Worm (Caenorhabditis elegans) whole organism, L1 larva: ENCODE data around the gene atat-2.

Experiments
- C34B4.2 ChIP-seq: sonication (generic microtip); optimal IDR thresholded peaks from 2 replicates; lab custom pipeline; 2017; ENCODE audit warnings: mild to moderate bottlenecking, missing genetic modification characterization, missing compliant biosample characterization
- aha-1 ChIP-seq: fragments of 150-350 bp; optimal IDR thresholded peaks from 2 replicates; lab custom pipeline; 2014; ENCODE audit warnings: missing biosample characterization, missing genetic modification characterization
- alr-1 ChIP-seq: fragments of 200-800 bp; sonication (Bioruptor generic); optimal IDR thresholded peaks from 2 replicates; lab custom pipeline; 2018; ENCODE audit warnings: borderline replicate concordance, mild to moderate bottlenecking, missing genetic modification characterization, missing compliant biosample characterization
- aly-2 ChIP-seq: fragments of 150-350 bp; optimal IDR thresholded peaks from 2 replicates; lab custom pipeline; 2014; ENCODE audit warnings: missing biosample characterization, missing genetic modification characterization
- ama-1 ChIP-seq: fragments of 150-350 bp; optimal IDR thresholded peaks from 2 replicates; lab custom pipeline; 2014
- blmp-1 ChIP-seq: fragments of 150-350 bp; optimal IDR thresholded peaks from 2 replicates; lab custom pipeline; 2014; ENCODE audit warnings: missing biosample characterization, missing genetic modification characterization
- ceh-8 ChIP-seq: fragments of 200-800 bp; sonication (Bioruptor generic); optimal IDR thresholded peaks from 2 replicates; lab custom pipeline; 2018; ENCODE audit warnings: mild to moderate bottlenecking, missing genetic modification characterization, moderate library complexity, missing compliant biosample characterization
- ceh-88 ChIP-seq: fragments of 200-800 bp; sonication (Bioruptor generic); IDR thresholded peaks from 2 replicates; pipeline ENCODE4 v1.3.6; 2022; ENCODE audit warnings: missing genetic modification characterization, missing compliant biosample characterization
- ces-1 ChIP-seq: fragments of 150-350 bp; optimal IDR thresholded peaks from 2 replicates; lab custom pipeline; 2014; ENCODE audit warnings: missing biosample characterization, missing genetic modification reagents, missing genetic modification characterization
- dpl-1 ChIP-seq, 3 experiments: fragments of 150-350 bp in 2 of 3; sonication (generic microtip) in 1 of 3; optimal IDR thresholded peaks; 2 replicates each; lab custom pipeline; 2014 to 2017; ENCODE audit warnings: missing biosample characterization in 3 of 3, missing genetic modification characterization in 3 of 3, missing genetic modification reagents in 3 of 3
- dsc-1 ChIP-seq: sonication (generic microtip); optimal IDR thresholded peaks from 2 replicates; lab custom pipeline; 2016; ENCODE audit warnings: mild to moderate bottlenecking, missing genetic modification characterization, missing compliant biosample characterization
- efl-1 ChIP-seq, 4 experiments: fragments of 150-350 bp; optimal IDR thresholded peaks in 3 of 4; peaks in 1 of 4; 1 replicate in 1 of 4; 2 replicates in 3 of 4; lab custom pipeline; 2014; ENCODE audit warnings: missing biosample characterization in 2 of 4, missing genetic modification characterization in 2 of 4, missing genetic modification reagents in 2 of 4
- efl-3 ChIP-seq: fragments of 200-800 bp; sonication (Bioruptor generic); optimal IDR thresholded peaks from 2 replicates; lab custom pipeline; 2018; ENCODE audit warnings: mild to moderate bottlenecking, missing genetic modification characterization, missing compliant biosample characterization
- elt-3 ChIP-seq, 6 experiments: fragments of 150-350 bp in 1 of 6; sonication (generic microtip); optimal IDR thresholded peaks; 2 replicates each; lab custom pipeline; 2017 to 2018; ENCODE audit warnings: missing biosample characterization in 6 of 6, missing genetic modification characterization in 6 of 6, inconsistent platforms in 1 of 6
- fkh-10 ChIP-seq: sonication (generic microtip); optimal IDR thresholded peaks from 2 replicates; lab custom pipeline; 2017; ENCODE audit warnings: missing biosample characterization, missing genetic modification reagents, missing genetic modification characterization
- fkh-8 ChIP-seq: sonication (generic microtip); optimal IDR thresholded peaks from 2 replicates; lab custom pipeline; 2016; ENCODE audit warnings: mild to moderate bottlenecking, missing genetic modification characterization, missing compliant biosample characterization
- grh-1 ChIP-seq: fragments of 200-800 bp; sonication (Bioruptor generic); IDR thresholded peaks from 2 replicates; pipeline ENCODE4 v1.3.6; 2022; ENCODE audit warnings: missing genetic modification reagents, missing genetic modification characterization, missing compliant biosample characterization
- hlh-4 ChIP-seq: sonication (generic microtip); optimal IDR thresholded peaks from 2 replicates; lab custom pipeline; 2016; ENCODE audit warnings: mild to moderate bottlenecking, missing genetic modification characterization, missing compliant biosample characterization
- irx-1 ChIP-seq: sonication (generic microtip); optimal IDR thresholded peaks from 2 replicates; lab custom pipeline; 2016; ENCODE audit warnings: missing genetic modification characterization, missing compliant biosample characterization
- isw-1 ChIP-seq: fragments of 200-800 bp; sonication (Bioruptor generic); IDR thresholded peaks from 2 replicates; pipeline ENCODE4 v1.3.6; 2022; ENCODE audit warnings: missing genetic modification characterization, missing compliant biosample characterization
- jun-1 ChIP-seq: fragments of 150-350 bp; optimal IDR thresholded peaks from 2 replicates; lab custom pipeline; 2014; ENCODE audit warnings: missing biosample characterization, missing genetic modification reagents, missing genetic modification characterization
- lin-14 ChIP-seq: fragments of 200-800 bp; sonication (Bioruptor generic); optimal IDR thresholded peaks from 2 replicates; lab custom pipeline; 2018; ENCODE audit warnings: mild to moderate bottlenecking, missing genetic modification characterization, moderate library complexity, missing compliant biosample characterization
- lin-39 ChIP-seq: fragments of 150-350 bp; optimal IDR thresholded peaks from 2 replicates; lab custom pipeline; 2014; ENCODE audit warnings: missing biosample characterization, missing genetic modification reagents, missing genetic modification characterization
- lsy-2 ChIP-seq, 2 experiments: fragments of 150-350 bp; optimal IDR thresholded peaks; 2 replicates each; lab custom pipeline; 2014; ENCODE audit warnings: missing biosample characterization in 2 of 2, missing genetic modification characterization in 2 of 2
- mab-9 ChIP-seq: fragments of 200-800 bp; sonication (Bioruptor generic); IDR thresholded peaks from 2 replicates; pipeline ENCODE4 v1.3.6; 2022; ENCODE audit warnings: missing genetic modification reagents, missing genetic modification characterization, missing compliant biosample characterization
- mdl-1 ChIP-seq, 2 experiments: fragments of 150-350 bp; optimal IDR thresholded peaks; 2 replicates each; lab custom pipeline; 2014 to 2017; ENCODE audit warnings: missing biosample characterization in 2 of 2, missing genetic modification characterization in 2 of 2, inconsistent platforms in 1 of 2
- nhr-19 ChIP-seq: fragments of 200-800 bp; sonication (Bioruptor generic); conservative IDR thresholded peaks from 2 replicates; pipeline ENCODE4 v1.3.6; 2022; ENCODE audit warnings: missing genetic modification characterization, missing compliant biosample characterization
- nhr-20 ChIP-seq: sonication (generic microtip); optimal IDR thresholded peaks from 2 replicates; lab custom pipeline; 2016; ENCODE audit warnings: mild to moderate bottlenecking, missing genetic modification characterization, missing compliant biosample characterization
- nhr-47 ChIP-seq: sonication (generic microtip); optimal IDR thresholded peaks from 2 replicates; lab custom pipeline; 2016; ENCODE audit warnings: mild to moderate bottlenecking, missing genetic modification characterization, moderate library complexity, missing compliant biosample characterization
- nhr-71 ChIP-seq: sonication (generic microtip); optimal IDR thresholded peaks from 2 replicates; lab custom pipeline; 2016; ENCODE audit warnings: mild to moderate bottlenecking, missing genetic modification characterization, moderate library complexity, missing compliant biosample characterization
- nhr-77 ChIP-seq: fragments of 150-350 bp; optimal IDR thresholded peaks from 2 replicates; lab custom pipeline; 2014; ENCODE audit warnings: missing biosample characterization, missing genetic modification characterization
- nhr-84 ChIP-seq: sonication (generic microtip); optimal IDR thresholded peaks from 2 replicates; lab custom pipeline; 2017; ENCODE audit warnings: missing biosample characterization, missing genetic modification characterization
- nhr-85 ChIP-seq: sonication (generic microtip); peaks from one replicate; lab custom pipeline; 2016; ENCODE audit warnings: missing genetic modification characterization, inconsistent platforms, missing compliant biosample characterization
- rnt-1 ChIP-seq: sonication (generic microtip); optimal IDR thresholded peaks from 2 replicates; lab custom pipeline; 2016; ENCODE audit warnings: mild to moderate bottlenecking, missing genetic modification characterization, moderate library complexity, missing compliant biosample characterization
- snu-23 ChIP-seq: sonication (generic microtip); optimal IDR thresholded peaks from 2 replicates; lab custom pipeline; 2016; ENCODE audit warnings: missing genetic modification characterization, missing compliant biosample characterization
- sptf-1 ChIP-seq: fragments of 150-350 bp; optimal IDR thresholded peaks from 2 replicates; lab custom pipeline; 2014; ENCODE audit warnings: missing biosample characterization, missing genetic modification characterization
- sup-37 ChIP-seq: fragments of 200-800 bp; sonication (Bioruptor generic); optimal IDR thresholded peaks from 2 replicates; lab custom pipeline; 2018; ENCODE audit warnings: mild to moderate bottlenecking, missing genetic modification characterization, missing compliant biosample characterization
- swsn-7 ChIP-seq: sonication (generic microtip); optimal IDR thresholded peaks from 2 replicates; lab custom pipeline; 2016; ENCODE audit warnings: missing genetic modification characterization, missing compliant biosample characterization
- tbx-2 ChIP-seq: sonication (generic microtip); optimal IDR thresholded peaks from 2 replicates; lab custom pipeline; 2016; ENCODE audit warnings: missing genetic modification characterization, missing compliant biosample characterization
- unc-130 ChIP-seq: fragments of 150-350 bp; optimal IDR thresholded peaks from 2 replicates; lab custom pipeline; 2017; ENCODE audit warnings: missing biosample characterization, missing genetic modification characterization, inconsistent platforms
- unc-62 ChIP-seq: fragments of 150-350 bp; optimal IDR thresholded peaks from 2 replicates; lab custom pipeline; 2014; ENCODE audit warnings: missing biosample characterization, missing genetic modification reagents, missing genetic modification characterization
- unc-86 ChIP-seq: sonication (generic microtip); optimal IDR thresholded peaks from 2 replicates; lab custom pipeline; 2016; ENCODE audit warnings: missing genetic modification characterization, missing compliant biosample characterization
- unc-98 ChIP-seq: fragments of 200-800 bp; sonication (Bioruptor generic); IDR thresholded peaks from 2 replicates; pipeline ENCODE4 v1.3.6; 2022; ENCODE audit warnings: missing genetic modification characterization, missing compliant biosample characterization
- vab-15 ChIP-seq: sonication (generic microtip); optimal IDR thresholded peaks from 2 replicates; lab custom pipeline; 2017; ENCODE audit warnings: missing genotype, mild to moderate bottlenecking, missing genetic modification characterization, missing compliant biosample characterization
- xbp-1 ChIP-seq: sonication (generic microtip); optimal IDR thresholded peaks from 2 replicates; lab custom pipeline; 2016; ENCODE audit warnings: missing genetic modification characterization, missing compliant biosample characterization
- ztf-11 ChIP-seq, 2 experiments: sonication (generic microtip); optimal IDR thresholded peaks; 2 replicates each; lab custom pipeline; 2016 to 2017; ENCODE audit warnings: missing genetic modification characterization in 2 of 2, missing biosample characterization in 1 of 2, missing compliant biosample characterization in 1 of 2

Gene atat-2

ce11 chrX:5848703-5849102 is at the start of gene atat-2:
atat-2 (plus strand) TSS chrX:5849100.
- TF ChIP-seq elt-3 (tag; optimal IDR thresholded peaks at IDR 0.05; lab: Kevin White, UChicago) (peak in 1 of 6 experiments; percentile 24), lin-14 (GFP tag; lab: Kevin White, UChicago) (peak; percentile 60), jun-1 (tag; lab: Kevin White, UChicago) (no peak), irx-1 (no peak), snu-23 (GFP tag; lab: Kevin White, UChicago) (peak; percentile 37), unc-62 (no peak), efl-1 (optimal IDR thresholded peaks at IDR 0.05; lab: Kevin White, UChicago) (no peak), efl-1 (GFP tag; optimal IDR thresholded peaks at IDR 0.05 in 1 of 2; lab: Kevin White, UChicago) (peak in 1 of 2 experiments; percentile 36), nhr-84 (tag; lab: Kevin White, UChicago) (no peak), nhr-85 (tag; lab: Kevin White, UChicago) (no peak), xbp-1 (no peak), blmp-1 (peak; percentile 70)
- TF ChIP-seq, all 84 proteins: peak for 5

- TF ChIP-seq ces-1 (GFP tag; lab: Kevin White, UChicago) (peak; percentile 61), jun-1 (tag; lab: Kevin White, UChicago) (no peak), fkh-10 (GFP tag; lab: Kevin White, UChicago) (peak; percentile 81), lin-39 (no peak), tbx-2 (tag; lab: Kevin White, UChicago) (peak; percentile 22), irx-1 (peak; percentile 31), ceh-88 (GFP tag; lab: Robert Waterston, UW) (no peak), xbp-1 (peak; percentile 11), nhr-47 (tag; lab: Kevin White, UChicago) (peak; percentile 31), aha-1 (no peak), nhr-85 (tag; lab: Kevin White, UChicago) (no peak), isw-1 (GFP tag; lab: Robert Waterston, UW) (peak; percentile 9; the same call in 1 of the 2 replicates), fkh-8 (tag; lab: Kevin White, UChicago) (peak; percentile 11), ztf-11 (tag; optimal IDR thresholded peaks at IDR 0.05; lab: Kevin White, UChicago) (no peak), ceh-8 (peak; percentile 26), dsc-1 (tag; lab: Kevin White, UChicago) (peak; percentile 90), lin-14 (GFP tag; lab: Kevin White, UChicago) (peak; percentile 76)
Observed at ce11 chrX:5799229-5799628, 49.7 kb upstream of the atat-2 start.

DNA sequence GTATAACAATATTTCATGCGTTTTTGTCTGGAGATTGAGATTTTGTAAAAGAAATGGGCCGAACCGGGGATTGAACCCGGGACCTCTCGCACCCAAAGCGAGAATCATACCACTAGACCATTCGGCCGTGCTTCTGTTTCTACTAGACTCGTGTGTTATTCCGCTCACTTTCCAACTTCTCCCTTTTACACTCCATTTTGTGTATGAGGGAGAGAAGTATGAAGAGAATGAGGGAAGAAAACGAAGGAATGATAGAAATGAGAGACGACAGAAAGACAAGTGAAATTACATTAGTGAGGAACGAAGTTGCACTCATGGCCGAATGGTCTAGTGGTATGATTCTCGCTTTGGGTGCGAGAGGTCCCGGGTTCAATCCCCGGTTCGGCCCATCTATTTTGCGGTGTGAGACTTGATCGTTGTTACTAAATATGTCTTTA is 47.7 kb upstream of the atat-2 start:
- peak; percentile 61 for TF ChIP-seq blmp-1
- TF ChIP-seq ceh-88 (GFP tag; lab: Robert Waterston, UW) = peak; percentile 80; the same call in 1 of the 2 replicates
- peak; percentile 92 for TF ChIP-seq nhr-47 (tag; lab: Kevin White, UChicago)
- peak; percentile 96 for TF ChIP-seq snu-23 (GFP tag; lab: Kevin White, UChicago)
- peak in 2 of 3 experiments; percentile 32 to 54 for TF ChIP-seq dpl-1 (GFP tag; optimal IDR thresholded peaks at IDR 0.05; lab: Kevin White, UChicago)
- TF ChIP-seq mab-9 (GFP tag; lab: Robert Waterston, UW) = peak; percentile 77; the same call in 1 of the 2 replicates
- peak; percentile 54 to 58 for TF ChIP-seq efl-1 (optimal IDR thresholded peaks at IDR 0.05; lab: Kevin White, UChicago)
- TF ChIP-seq efl-1 (GFP tag; optimal IDR thresholded peaks at IDR 0.05 in 1 of 2; lab: Kevin White, UChicago) = peak; percentile 26 to 95
- TF ChIP-seq C34B4.2 = no peak
- peak; percentile 76 for TF ChIP-seq unc-86 (tag; lab: Kevin White, UChicago)
- peak; percentile 88 for TF ChIP-seq jun-1 (tag; lab: Kevin White, UChicago)
- no peak for TF ChIP-seq aha-1
- TF ChIP-seq unc-98 (GFP tag; lab: Robert Waterston, UW) = peak; percentile 55
- TF ChIP-seq nhr-20 (tag; lab: Kevin White, UChicago) = peak; percentile 93
- TF ChIP-seq vab-15 (tag; lab: Kevin White, UChicago) = peak; percentile 60
- no peak for TF ChIP-seq unc-130 (tag; lab: Kevin White, UChicago)
- peak; percentile 81 for TF ChIP-seq sup-37 (GFP tag; lab: Kevin White, UChicago)
- TF ChIP-seq lin-39 = peak; percentile 59
- peak; percentile 91 for TF ChIP-seq nhr-85 (tag; lab: Kevin White, UChicago)
- TF ChIP-seq hlh-4 (tag; lab: Kevin White, UChicago) = peak; percentile 44
- TF ChIP-seq alr-1 = no peak
- peak in 1 of 2 experiments; percentile 82 for TF ChIP-seq mdl-1 (tag; optimal IDR thresholded peaks at IDR 0.05; lab: Kevin White, UChicago)
- TF ChIP-seq dsc-1 (tag; lab: Kevin White, UChicago) = peak; percentile 95
- no peak for TF ChIP-seq efl-3 (GFP tag; lab: Kevin White, UChicago)
- TF ChIP-seq lsy-2 (tag; optimal IDR thresholded peaks at IDR 0.05; lab: Kevin White, UChicago) = peak; percentile 68 to 86
- no peak for TF ChIP-seq sptf-1 (tag; lab: Kevin White, UChicago)
- peak; percentile 84 for TF ChIP-seq nhr-77 (tag; lab: Kevin White, UChicago)
- peak; percentile 70 for TF ChIP-seq grh-1
- TF ChIP-seq ces-1 (GFP tag; lab: Kevin White, UChicago) = no peak
- peak; percentile 91 for TF ChIP-seq nhr-19 (GFP tag; lab: Robert Waterston, UW)
- TF ChIP-seq rnt-1 (tag; lab: Kevin White, UChicago) = peak; percentile 71
- TF ChIP-seq ama-1 = no peak
- peak; percentile 93 for TF ChIP-seq swsn-7 (tag; lab: Kevin White, UChicago)
- TF ChIP-seq nhr-71 (tag; lab: Kevin White, UChicago) = peak; percentile 95
- TF ChIP-seq aly-2 (tag; lab: Kevin White, UChicago) = peak; percentile 89
